Worm (Caenorhabditis elegans) whole organism, dauer: Measurements from ENCODE around the gene glr-8.

ENCODE experiments used
- unc-62 ChIP-seq: sonication (generic microtip); optimal IDR thresholded peaks from 2 replicates; lab custom pipeline; 2017; ENCODE audit warnings: missing biosample characterization, missing genetic modification reagents, missing genetic modification characterization

The glr-8 gene

ce11 chrX:6543665-6544064 is 37.9 kb downstream of the glr-8 start:
- no peak for TF ChIP-seq unc-62 (GFP tag; lab: Kevin White, UChicago)

ce11 chrX:6551073-6551652 is 45.4 kb downstream of the glr-8 start:
- TF ChIP-seq unc-62 (GFP tag; lab: Kevin White, UChicago) = no peak

DNA sequence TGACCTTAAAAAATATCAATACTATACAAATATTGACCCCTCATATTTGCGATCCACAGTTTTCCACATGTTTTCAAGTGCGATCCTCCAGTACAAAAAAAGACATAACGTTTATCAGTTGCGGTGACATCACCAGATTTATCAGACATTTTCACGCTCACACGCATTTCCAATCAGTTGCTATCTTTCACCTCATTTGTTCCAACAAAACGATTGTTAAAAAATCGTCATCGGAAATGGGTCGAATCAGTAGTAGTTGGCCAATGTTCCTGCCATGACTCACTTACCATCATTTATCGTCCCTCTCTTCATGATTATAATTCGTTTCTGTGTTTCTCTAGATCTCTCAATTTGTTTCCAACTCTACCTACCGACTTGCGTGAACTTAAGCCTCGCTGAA is 45.9 kb downstream of the glr-8 start:
- TF ChIP-seq unc-62 (GFP tag; lab: Kevin White, UChicago) = no peak

DNA sequence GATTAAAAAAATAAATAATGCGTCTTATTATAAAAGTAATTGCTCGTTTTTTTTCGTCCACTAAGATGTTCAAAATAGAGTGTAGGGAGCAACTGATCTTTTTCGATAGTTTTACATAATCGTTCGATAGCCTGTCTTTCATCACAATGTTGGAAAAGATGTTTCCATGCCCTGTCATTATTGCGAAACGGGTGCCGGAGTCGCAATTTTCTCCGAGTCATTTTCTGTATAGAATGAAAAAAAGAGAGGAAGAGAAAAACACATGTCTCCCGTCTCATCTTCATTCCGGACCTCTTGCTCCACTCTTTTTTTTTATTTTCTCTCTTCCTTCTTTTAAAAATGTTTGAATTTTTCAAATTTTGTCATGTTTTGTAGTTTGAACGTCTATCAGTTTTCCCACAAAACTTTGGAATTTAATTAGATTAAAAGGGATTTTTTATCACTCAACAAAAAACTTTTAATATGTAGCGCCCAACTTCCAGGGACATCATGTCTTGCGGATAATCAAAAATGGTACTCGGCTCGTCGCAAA is 47.1 kb downstream of the glr-8 start, which contains the start of gene svh-2:
Gene svh-2, plus strand, starts transcription at position 482 of the 532 bp plus-strand sequence.
- no peak for TF ChIP-seq unc-62 (GFP tag; lab: Kevin White, UChicago)

ce11 chrX:6553634-6554033 is 47.9 kb downstream of the glr-8 start:
- no peak for TF ChIP-seq unc-62 (GFP tag; lab: Kevin White, UChicago)
